Worm (Caenorhabditis elegans): ENCODE data around the gene F55H2.5.

F55H2.5 gene

DNA sequence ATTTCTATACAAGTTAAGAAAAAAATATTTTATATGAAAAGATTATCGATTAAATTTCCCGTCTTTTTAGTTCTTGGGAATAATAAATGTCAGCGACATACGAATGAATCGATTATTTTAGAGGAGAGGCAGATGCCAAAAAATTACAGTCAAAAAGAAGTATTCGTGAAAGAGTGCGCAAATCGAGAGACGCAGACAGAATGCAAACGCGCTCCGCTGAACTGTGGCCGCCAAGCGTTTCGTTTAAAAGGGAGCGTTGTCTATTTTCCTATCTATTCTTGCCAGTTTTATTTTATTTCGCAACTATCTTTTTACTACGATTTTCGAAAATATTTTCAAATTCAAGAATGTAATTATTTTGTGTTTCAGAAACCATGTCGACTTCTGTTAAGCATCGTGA lies 44.2 kb upstream of the F55H2.5 start, which contains the start of gene baf-1 (continued):
- TF ChIP-seq Y95B8A.8 (GFP tag; IDR thresholded peaks at IDR 0.05): no peak
- peak; percentile 65 for TF ChIP-seq madf-6 (GFP tag; IDR thresholded peaks at IDR 0.05)
- peak; percentile 44 for TF ChIP-seq lsl-1 (GFP tag; optimal IDR thresholded peaks at IDR 0.05)
- no peak for TF ChIP-seq ztf-28 (GFP tag; IDR thresholded peaks at IDR 0.05)
- no peak for TF ChIP-seq ztf-3 (GFP tag; optimal IDR thresholded peaks at IDR 0.05)
- no peak for TF ChIP-seq T07F8.4 (tag; optimal IDR thresholded peaks at IDR 0.05)
- peak; percentile 76 for TF ChIP-seq dox-1 (GFP tag; IDR thresholded peaks at IDR 0.05)
- peak; percentile 81 for TF ChIP-seq attf-5 (GFP tag; optimal IDR thresholded peaks at IDR 0.05)
- no peak for TF ChIP-seq egl-44 (GFP tag; IDR thresholded peaks at IDR 0.05)
- TF ChIP-seq pbrm-1 (GFP tag; IDR thresholded peaks at IDR 0.05): 0 out of 2 replicates have a peak, but pooled peaks have one; percentile 16
- peak; percentile 25 for TF ChIP-seq unc-130 (GFP tag; optimal IDR thresholded peaks at IDR 0.05)
- peak; percentile 20 for TF ChIP-seq efl-1 (GFP tag; optimal IDR thresholded peaks at IDR 0.05)
- TF ChIP-seq nfya-1 (tag; optimal IDR thresholded peaks at IDR 0.05; ENCODE audit: borderline replicate concordance, insufficient read depth): no peak
- no peak for TF ChIP-seq nhr-179 (tag; optimal IDR thresholded peaks at IDR 0.05)
- 0 out of 2 replicates have a peak, but pooled peaks have one; percentile 28 for TF ChIP-seq attf-3 (GFP tag; conservative IDR thresholded peaks at IDR 0.05)
- TF ChIP-seq nhr-90 (tag; optimal IDR thresholded peaks at IDR 0.05): no peak
- no peak for TF ChIP-seq pha-4 (tag; optimal IDR thresholded peaks at IDR 0.05)
- no peak for TF ChIP-seq die-1 (tag; optimal IDR thresholded peaks at IDR 0.05)
- TF ChIP-seq lin-40 (tag; optimal IDR thresholded peaks at IDR 0.05): peak; percentile 50
- no peak for TF ChIP-seq F23B12.7 (tag; optimal IDR thresholded peaks at IDR 0.05; ENCODE audit: insufficient read depth)
- no peak for TF ChIP-seq nfyb-1 (GFP tag; IDR thresholded peaks at IDR 0.05)
- no peak for TF ChIP-seq ceh-58 (GFP tag; IDR thresholded peaks at IDR 0.05)
- TF ChIP-seq nhr-80 (tag; optimal IDR thresholded peaks at IDR 0.05): peak; percentile 40
- TF ChIP-seq K11D2.4 (GFP tag; IDR thresholded peaks at IDR 0.05): peak; percentile 60; the same call in 1 of the 2 replicates

DNA sequence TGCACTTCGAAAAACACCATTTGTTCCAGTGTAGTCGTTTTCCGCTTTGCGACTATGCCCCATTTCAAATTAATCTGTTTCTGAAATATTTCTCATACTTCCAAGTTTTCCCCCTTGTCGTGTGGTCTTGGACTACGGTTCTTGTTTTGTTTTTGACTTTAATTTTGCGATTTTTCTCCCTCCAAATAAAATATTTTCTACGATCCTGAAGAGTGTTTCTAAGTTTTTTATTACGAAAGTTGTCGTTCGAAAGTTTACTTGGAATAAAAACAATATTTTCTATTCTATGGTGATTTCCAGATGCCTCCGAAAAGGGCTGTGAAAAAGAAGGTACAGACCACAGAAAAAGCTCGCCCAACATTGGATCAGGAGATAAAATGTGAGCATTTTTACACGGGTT lies 43.4 kb upstream of the F55H2.5 start, which contains the start of gene tag-342:
Gene tag-342, plus strand, starts transcription at position 301 of the 400 bp plus-strand sequence.
- TF ChIP-seq F37B4.10 (GFP tag; IDR thresholded peaks at IDR 0.05) (no peak), Y67H2A.10 (GFP tag; conservative IDR thresholded peaks at IDR 0.05) (no peak), F39B2.1 (GFP tag; IDR thresholded peaks at IDR 0.05) (no peak), Y53G8AR.9 (GFP tag; conservative IDR thresholded peaks at IDR 0.05) (no peak)

- TF ChIP-seq ceh-79 (tag; optimal IDR thresholded peaks at IDR 0.05) (no peak), die-1 (tag; optimal IDR thresholded peaks at IDR 0.05) (no peak), atf-7 (tag; optimal IDR thresholded peaks at IDR 0.05) (no peak), hmg-1.2 (GFP tag; IDR thresholded peaks at IDR 0.05) (no peak)
These were observed 39.3 kb upstream of the F55H2.5 start for ce11 chrIII:9471996-9472395.

ce11 chrIII:9472464-9472863 lies 38.8 kb upstream of the F55H2.5 start:
- TF ChIP-seq nhr-80 (tag; optimal IDR thresholded peaks at IDR 0.05) (peak; percentile 76), unc-130 (GFP tag; optimal IDR thresholded peaks at IDR 0.05) (no peak)

- TF ChIP-seq fkh-3 (tag; optimal IDR thresholded peaks at IDR 0.05) (no peak), nhr-80 (tag; optimal IDR thresholded peaks at IDR 0.05) (peak; percentile 96), nfyb-1 (GFP tag; IDR thresholded peaks at IDR 0.05) (0 out of 2 replicates have a peak, but pooled peaks have one; percentile 24), dox-1 (GFP tag; IDR thresholded peaks at IDR 0.05) (0 out of 2 replicates have a peak, but pooled peaks have one; percentile 40), ets-4 (GFP tag; optimal IDR thresholded peaks at IDR 0.05) (peak; percentile 30), attf-5 (GFP tag; optimal IDR thresholded peaks at IDR 0.05) (peak; percentile 34)
These were observed 36.8 kb upstream of the F55H2.5 start for ce11 chrIII:9474501-9474900.

All from whole organism, young adult.